Fruit fly (Drosophila melanogaster): Measurements from ENCODE around the gene cal1.

Gene cal1

dm6 chr3R:17053415-17054177 is 34.5 kb upstream of the cal1 start, which contains the start of gene Dad (continued):
- peak; percentile 15; the same call in 1 of the 2 replicates for TF ChIP-seq amos (GFP tag; IDR thresholded peaks at IDR 0.05; ENCODE audit: partially characterized antibody)
- peak; percentile 31 for TF ChIP-seq Dek (tag; optimal IDR thresholded peaks at IDR 0.05)
- no peak for TF ChIP-seq CG15073 (GFP tag; optimal IDR thresholded peaks at IDR 0.05)
- no peak for TF ChIP-seq peb (GFP tag; IDR thresholded peaks at IDR 0.05)
- no peak for TF ChIP-seq CG16813 (GFP tag; IDR thresholded peaks at IDR 0.05; ENCODE audit: partially characterized antibody)
- no peak for TF ChIP-seq CG14441 (GFP tag; IDR thresholded peaks at IDR 0.05)
- TF ChIP-seq ash1 (GFP tag; optimal IDR thresholded peaks at IDR 0.05) = peak; percentile 82
- TF ChIP-seq Poxn (GFP tag; IDR thresholded peaks at IDR 0.05) = no peak
- TF ChIP-seq CG1602 (GFP tag; optimal IDR thresholded peaks at IDR 0.05) = no peak
- TF ChIP-seq CG14667 (GFP tag; IDR thresholded peaks at IDR 0.05) = no peak
- peak; percentile 34 for TF ChIP-seq CG3163 (GFP tag; optimal IDR thresholded peaks at IDR 0.05)
- TF ChIP-seq CG11093 (GFP tag; IDR thresholded peaks at IDR 0.05) = no peak
- TF ChIP-seq Dll (GFP tag; IDR thresholded peaks at IDR 0.05; ENCODE audit: partially characterized antibody) = peak; percentile 56; the same call in 3 of the 4 replicates
- no peak for TF ChIP-seq Awh (GFP tag; IDR thresholded peaks at IDR 0.05)
- no peak for TF ChIP-seq Six4 (GFP tag; optimal IDR thresholded peaks at IDR 0.05)
- TF ChIP-seq jigr1 (GFP tag; IDR thresholded peaks at IDR 0.05) = no peak
- TF ChIP-seq nerfin-2 (GFP tag; IDR thresholded peaks at IDR 0.05; ENCODE audit: partially characterized antibody) = no peak
- TF ChIP-seq Dip2 (GFP tag; IDR thresholded peaks at IDR 0.05) = no peak
- no peak for TF ChIP-seq cato (GFP tag; optimal IDR thresholded peaks at IDR 0.05; ENCODE audit: borderline replicate concordance)
- TF ChIP-seq ftz-f1 (GFP tag; optimal IDR thresholded peaks at IDR 0.05) = no peak
- TF ChIP-seq emc (GFP tag; optimal IDR thresholded peaks at IDR 0.05) = no peak
- no peak for TF ChIP-seq CG33557 (GFP tag; optimal IDR thresholded peaks at IDR 0.05)
- no peak for TF ChIP-seq zen (tag; optimal IDR thresholded peaks at IDR 0.05)
- TF ChIP-seq lola (GFP tag; optimal IDR thresholded peaks at IDR 0.05) = no peak
- no peak for TF ChIP-seq Ssrp (tag; optimal IDR thresholded peaks at IDR 0.05)
- TF ChIP-seq Doc3 (GFP tag; IDR thresholded peaks at IDR 0.05; ENCODE audit: partially characterized antibody) = peak; percentile 36; the same call in 1 of the 3 replicates
- TF ChIP-seq CG7839 (tag; optimal IDR thresholded peaks at IDR 0.05) = no peak
- no peak for TF ChIP-seq tup (GFP tag; optimal IDR thresholded peaks at IDR 0.05)
- no peak for TF ChIP-seq Chrac-16 (GFP tag; optimal IDR thresholded peaks at IDR 0.05)
- TF ChIP-seq CG18476 (GFP tag; optimal IDR thresholded peaks at IDR 0.05) = no peak
- no peak for TF ChIP-seq H2.0 (GFP tag; IDR thresholded peaks at IDR 0.05)
- TF ChIP-seq slou (GFP tag; optimal IDR thresholded peaks at IDR 0.05) = no peak
- TF ChIP-seq pnt (GFP tag; optimal IDR thresholded peaks at IDR 0.05) = no peak
- peak; percentile 30 for TF ChIP-seq salm (tag; optimal IDR thresholded peaks at IDR 0.05)
- TF ChIP-seq CG43689 (GFP tag; IDR thresholded peaks at IDR 0.05) = no peak
- TF ChIP-seq CG2120 (GFP tag; optimal IDR thresholded peaks at IDR 0.05) = peak; percentile 18

- TF ChIP-seq CG1529 (GFP tag; optimal IDR thresholded peaks at IDR 0.05) (no peak), Tbp (GFP tag; optimal IDR thresholded peaks at IDR 0.05) (no peak), gfzf (GFP tag; optimal IDR thresholded peaks at IDR 0.05) (no peak), cato (GFP tag; optimal IDR thresholded peaks at IDR 0.05; ENCODE audit: borderline replicate concordance) (no peak), eve (GFP tag; optimal IDR thresholded peaks at IDR 0.05) (no peak), Scr (GFP tag; IDR thresholded peaks at IDR 0.05; ENCODE audit: partially characterized antibody) (no peak), nerfin-2 (GFP tag; IDR thresholded peaks at IDR 0.05; ENCODE audit: partially characterized antibody) (no peak), H2.0 (GFP tag; IDR thresholded peaks at IDR 0.05) (no peak), fd64A (GFP tag; optimal IDR thresholded peaks at IDR 0.05) (no peak), CG3065 (GFP tag; optimal IDR thresholded peaks at IDR 0.05) (no peak), peb (GFP tag; IDR thresholded peaks at IDR 0.05) (no peak), lola (GFP tag; optimal IDR thresholded peaks at IDR 0.05) (no peak), Ets97D (GFP tag; optimal IDR thresholded peaks at IDR 0.05) (no peak), CG2120 (GFP tag; optimal IDR thresholded peaks at IDR 0.05) (peak; percentile 20), CG12744 (GFP tag; optimal IDR thresholded peaks at IDR 0.05) (no peak), maf-S (GFP tag; optimal IDR thresholded peaks at IDR 0.05) (no peak), CG12391 (tag; optimal IDR thresholded peaks at IDR 0.05) (no peak), CG7987 (GFP tag; optimal IDR thresholded peaks at IDR 0.05) (no peak), CG8924 (tag; optimal IDR thresholded peaks at IDR 0.05) (no peak), cg (GFP tag; optimal IDR thresholded peaks at IDR 0.05) (peak; percentile 55)
Measured at dm6 chr3R:17054528-17054927, 33.6 kb upstream of the cal1 start.

All from whole organism, embryonic.